Worm (Caenorhabditis elegans) whole organism, L3 larva: ENCODE results near the gene srbc-48.

ENCODE experiments used
- ama-1 ChIP-seq: fragments of 150-350 bp; optimal IDR thresholded peaks from 2 replicates; lab custom pipeline; 2018
- ceh-82 ChIP-seq: fragments of 150-350 bp; optimal IDR thresholded peaks from 2 replicates; lab custom pipeline; 2014; ENCODE audit warnings: missing biosample characterization, missing genetic modification characterization
- elt-3 ChIP-seq, 3 experiments: fragments of 150-350 bp in 1 of 3; sonication (generic microtip) in 2 of 3; optimal IDR thresholded peaks; 2 replicates in 2 of 3; 4 replicates in 1 of 3; lab custom pipeline; 2014 to 2017; ENCODE audit warnings: missing biosample characterization in 3 of 3, missing genetic modification characterization in 3 of 3
- fkh-2 ChIP-seq: fragments of 150-350 bp; optimal IDR thresholded peaks from 2 replicates; lab custom pipeline; 2014; ENCODE audit warnings: missing biosample characterization, missing genetic modification reagents, missing genetic modification characterization
- fos-1 ChIP-seq: fragments of 150-350 bp; optimal IDR thresholded peaks from 2 replicates; lab custom pipeline; 2014; ENCODE audit warnings: missing biosample characterization, missing genetic modification characterization
- jun-1 ChIP-seq: fragments of 150-350 bp; optimal IDR thresholded peaks from 2 replicates; lab custom pipeline; 2014; ENCODE audit warnings: missing biosample characterization, missing genetic modification reagents, missing genetic modification characterization
- lin-15B ChIP-seq: fragments of 150-350 bp; optimal IDR thresholded peaks from 2 replicates; lab custom pipeline; 2014; ENCODE audit warnings: missing biosample characterization, missing genetic modification characterization
- nfya-1 ChIP-seq: sonication (generic microtip); optimal IDR thresholded peaks from 2 replicates; lab custom pipeline; 2017; ENCODE audit warnings: missing genetic modification characterization, mild to moderate bottlenecking, missing compliant biosample characterization, antibody characterized with exemption, moderate library complexity; ENCODE audit not compliant: insufficient read depth
- nhr-11 ChIP-seq: fragments of 150-350 bp; optimal IDR thresholded peaks from 2 replicates; lab custom pipeline; 2014; ENCODE audit warnings: missing biosample characterization, missing genetic modification characterization
- nhr-28 ChIP-seq: fragments of 150-350 bp; optimal IDR thresholded peaks from 2 replicates; lab custom pipeline; 2014; ENCODE audit warnings: missing biosample characterization, missing genetic modification characterization
- nhr-77 ChIP-seq: fragments of 150-350 bp; optimal IDR thresholded peaks from 2 replicates; lab custom pipeline; 2014; ENCODE audit warnings: missing biosample characterization, missing genetic modification characterization
- skn-1 ChIP-seq: fragments of 150-350 bp; optimal IDR thresholded peaks from 2 replicates; lab custom pipeline; 2014; ENCODE audit warnings: missing biosample characterization, missing genetic modification characterization
- tbx-2 ChIP-seq: sonication (generic microtip); optimal IDR thresholded peaks from 2 replicates; lab custom pipeline; 2016; ENCODE audit warnings: mild to moderate bottlenecking, missing genetic modification characterization, missing compliant biosample characterization
- unc-62 ChIP-seq: fragments of 150-350 bp; sonication (generic microtip); optimal IDR thresholded peaks from 4 replicates; lab custom pipeline; 2014; ENCODE audit warnings: missing biosample characterization, missing genetic modification reagents, missing genetic modification characterization

DNA sequence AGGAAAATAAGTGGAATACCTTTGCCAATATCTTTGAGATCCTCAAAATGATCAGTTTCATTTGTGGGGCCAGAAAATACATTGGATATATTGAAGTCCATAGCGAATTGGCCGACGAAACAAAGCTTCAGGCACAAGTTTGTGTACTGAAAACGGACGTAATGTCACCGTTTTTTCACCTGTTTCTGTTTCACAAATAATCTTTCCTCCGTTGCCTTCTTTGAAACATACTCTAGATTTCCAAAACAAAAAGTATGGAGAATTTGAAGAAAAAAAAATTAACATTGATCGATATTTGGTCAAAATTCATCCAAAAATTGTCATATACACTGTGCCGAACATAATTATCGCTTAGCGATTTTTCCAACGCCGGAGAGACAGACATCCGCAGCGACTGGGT is 42.5 kb downstream of the srbc-48 start, which contains the start of gene srz-12:
- TF ChIP-seq unc-62 (GFP tag; lab: Kevin White, UChicago) (no peak), ceh-82 (tag; lab: Kevin White, UChicago) (no peak), nhr-77 (tag; lab: Kevin White, UChicago) (no peak), lin-15B (tag; lab: Kevin White, UChicago) (no peak), jun-1 (tag; lab: Kevin White, UChicago) (no peak), nhr-28 (tag; lab: Kevin White, UChicago) (no peak), fos-1 (tag; lab: Kevin White, UChicago) (no peak), fkh-2 (tag; lab: Kevin White, UChicago) (no peak), nhr-11 (tag; lab: Kevin White, UChicago) (no peak), elt-3 (tag; optimal IDR thresholded peaks at IDR 0.05; lab: Kevin White, UChicago) (no peak), tbx-2 (tag; lab: Kevin White, UChicago) (no peak), nfya-1 (no peak), ama-1 (lab: Kevin White, UChicago) (no peak), skn-1 (no peak)
